Worm (Caenorhabditis elegans): ENCODE data around the gene sre-35.

Gene sre-35

DNA sequence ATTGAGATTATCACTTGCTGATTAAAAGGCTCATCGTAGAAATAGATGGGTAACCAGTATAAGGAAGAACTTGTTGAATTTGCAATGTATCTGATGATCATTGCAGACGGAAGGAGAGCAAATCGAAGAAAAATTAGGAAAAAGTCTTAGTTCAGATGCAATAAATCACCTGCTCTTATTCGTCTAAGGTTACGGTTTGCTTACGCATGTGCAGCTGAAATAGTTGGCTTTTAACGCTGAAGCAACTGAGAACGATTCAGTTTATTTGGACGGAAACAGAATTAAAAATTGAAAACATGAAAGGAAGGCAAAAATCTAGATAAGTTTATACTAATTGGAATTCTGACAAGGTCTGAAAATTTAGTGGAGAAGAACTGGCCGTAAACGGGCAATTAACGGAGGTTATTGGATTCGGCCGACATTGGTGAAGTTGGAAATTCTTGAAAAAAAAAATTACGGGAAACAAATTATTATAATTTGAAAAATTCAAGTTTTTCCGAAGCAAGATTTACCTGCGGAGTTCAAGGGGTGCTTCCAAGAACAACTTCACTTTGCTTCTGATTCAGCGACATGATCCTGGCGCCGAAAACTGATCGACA, at the start of gene sre-35, which contains the start of gene sre-33:
Gene sre-35, minus strand, starts transcription at position 101 of the 599 bp plus-strand sequence.
Gene sre-33, plus strand, starts transcription at position 549 of the 599 bp plus-strand sequence.
- TF ChIP-seq aha-1 (tag) (peak; percentile 81), daf-8 (GFP tag; IDR thresholded peaks at IDR 0.05) (no peak)

DNA sequence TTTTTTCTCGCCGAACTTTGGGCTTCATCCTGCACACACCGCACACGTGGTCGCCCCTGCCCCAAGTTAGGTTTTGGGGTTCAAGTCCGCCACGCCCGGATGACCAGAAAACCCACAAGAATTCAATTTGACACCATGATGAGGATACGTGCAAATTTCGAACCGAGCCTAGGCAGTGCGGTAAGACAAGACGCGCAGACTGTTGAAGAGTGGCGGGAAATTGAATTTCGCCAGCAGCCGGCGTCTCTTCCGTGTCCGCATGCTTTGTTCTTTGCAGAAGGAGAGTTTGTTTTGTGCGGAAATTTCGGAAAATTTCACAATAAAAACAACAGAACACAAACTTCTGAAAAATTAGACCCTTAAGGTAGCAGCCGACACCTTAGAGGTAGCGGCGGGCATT, 47.3 kb upstream of the sre-35 start:
- TF ChIP-seq ces-1 (GFP tag; optimal IDR thresholded peaks at IDR 0.05): peak; percentile 65
- peak in 1 of 2 experiments; percentile 37 for TF ChIP-seq hif-1 (tag; optimal IDR thresholded peaks at IDR 0.05)
- peak; percentile 29 for TF ChIP-seq fkh-10 (GFP tag; optimal IDR thresholded peaks at IDR 0.05)
- TF ChIP-seq ctbp-1 (GFP tag; IDR thresholded peaks at IDR 0.05): 0 out of 2 replicates have a peak, but pooled peaks have one; percentile 35
- TF ChIP-seq Y48G9A.11 (GFP tag; IDR thresholded peaks at IDR 0.05): no peak

DNA sequence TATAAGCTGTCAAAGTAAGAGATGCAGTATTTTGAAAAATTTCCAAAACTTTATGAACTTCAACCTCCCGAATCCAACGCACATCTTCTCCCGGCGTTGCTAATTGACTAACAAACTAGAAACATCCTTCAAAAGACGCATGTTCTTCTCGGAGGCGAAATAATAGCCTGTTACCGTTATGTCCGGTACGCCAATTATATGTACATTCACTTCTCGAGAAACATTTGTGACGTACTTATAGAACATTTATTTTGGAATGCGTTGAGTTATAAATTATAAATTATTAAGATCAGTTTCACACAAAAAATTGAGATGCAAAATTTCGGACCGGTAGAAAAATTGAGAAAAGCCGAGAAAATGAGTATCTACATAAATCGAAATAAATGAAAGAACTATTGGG, 44.3 kb upstream of the sre-35 start, which contains the start of gene T21B4.3:
Gene T21B4.3, minus strand, starts transcription at position 101 of the 400 bp plus-strand sequence.
- TF ChIP-seq egl-27 (tag; optimal IDR thresholded peaks at IDR 0.05) (no peak), aha-1 (tag) (no peak), cey-2 (tag; optimal IDR thresholded peaks at IDR 0.05; ENCODE audit: borderline replicate concordance, insufficient read depth) (no peak), madf-5 (GFP tag; IDR thresholded peaks at IDR 0.05) (no peak), T26A8.4 (GFP tag; IDR thresholded peaks at IDR 0.05) (no peak), zag-1 (tag; optimal IDR thresholded peaks at IDR 0.05) (no peak), F10B5.3 (tag; optimal IDR thresholded peaks at IDR 0.05) (no peak), ZK546.5 (tag; optimal IDR thresholded peaks at IDR 0.05) (no peak), mep-1 (tag; optimal IDR thresholded peaks at IDR 0.05) (no peak), fos-1 (tag; optimal IDR thresholded peaks at IDR 0.05) (no peak), saeg-2 (GFP tag; IDR thresholded peaks at IDR 0.05) (no peak), mes-2 (tag; optimal IDR thresholded peaks at IDR 0.05; ENCODE audit: poor library complexity, severe bottlenecking) (no peak), lsy-2 (tag; optimal IDR thresholded peaks at IDR 0.05) (no peak), lim-7 (GFP tag; IDR thresholded peaks at IDR 0.05) (no peak)

DNA sequence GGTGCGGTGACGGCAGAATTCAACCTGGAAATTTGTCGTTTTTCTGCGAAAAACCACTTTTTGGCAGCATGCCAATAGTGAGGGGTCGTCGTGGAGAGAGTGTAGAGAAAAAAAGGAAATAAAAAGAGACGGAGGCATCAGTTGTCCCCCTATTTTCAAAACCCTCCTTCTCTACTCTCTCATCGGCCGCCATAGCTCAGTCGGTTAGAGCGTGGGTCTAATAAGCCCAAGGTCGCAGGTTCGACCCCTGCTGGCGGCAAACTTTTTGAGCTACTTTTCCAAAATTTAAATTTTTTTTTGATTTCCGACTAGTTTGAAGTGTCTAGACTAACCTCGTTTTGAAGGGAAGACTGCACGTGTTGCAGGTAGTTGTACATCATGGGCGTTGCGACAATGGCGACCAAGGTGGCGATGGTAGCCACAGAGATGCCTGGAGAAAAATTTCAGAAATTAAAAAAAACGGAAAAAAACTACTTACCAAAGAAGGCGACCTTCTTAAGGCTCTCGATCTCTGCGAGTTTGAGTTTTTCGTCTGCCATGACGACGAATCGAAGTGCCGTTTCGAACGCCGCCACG, 42.0 kb upstream of the sre-35 start, which contains the start of gene col-85:
Gene col-85, minus strand, starts transcription at position 540 of the 576 bp plus-strand sequence.
- TF ChIP-seq F44E2.7 (GFP tag; IDR thresholded peaks at IDR 0.05) (peak; percentile 80; the same call in 1 of the 2 replicates), mep-1 (tag; optimal IDR thresholded peaks at IDR 0.05) (no peak), fkh-10 (GFP tag; optimal IDR thresholded peaks at IDR 0.05) (peak; percentile 30), lin-39 (tag; optimal IDR thresholded peaks at IDR 0.05) (no peak), duxl-1 (tag; optimal IDR thresholded peaks at IDR 0.05; ENCODE audit: poor library complexity) (peak; percentile 82), aly-2 (tag; optimal IDR thresholded peaks at IDR 0.05) (no peak), Y75B8A.6 (GFP tag; IDR thresholded peaks at IDR 0.05) (peak; percentile 73; the same call in 1 of the 2 replicates), nhr-111 (GFP tag; optimal IDR thresholded peaks at IDR 0.05) (peak; percentile 73), ama-1 (optimal IDR thresholded peaks at IDR 0.05) (no peak), egl-27 (tag; optimal IDR thresholded peaks at IDR 0.05) (no peak), nhr-102 (tag; optimal IDR thresholded peaks at IDR 0.05) (peak; percentile 75), dmd-9 (GFP tag; IDR thresholded peaks at IDR 0.05) (peak; percentile 87), daf-16 (GFP tag; optimal IDR thresholded peaks at IDR 0.05) (peak; percentile 14 to 86), daf-16 (tag; optimal IDR thresholded peaks at IDR 0.05) (peak; percentile 57), spr-1 (tag; optimal IDR thresholded peaks at IDR 0.05) (peak; percentile 79), ceh-44 (GFP tag; IDR thresholded peaks at IDR 0.05) (peak; percentile 92), ceh-82 (tag; optimal IDR thresholded peaks at IDR 0.05) (no peak), F37D6.2 (tag; optimal IDR thresholded peaks at IDR 0.05) (peak; percentile 53), php-3 (GFP tag; IDR thresholded peaks at IDR 0.05) (peak; percentile 84), dmd-8 (GFP tag; IDR thresholded peaks at IDR 0.05) (peak; percentile 95), zip-11 (GFP tag; IDR thresholded peaks at IDR 0.05) (0 out of 2 replicates have a peak, but pooled peaks have one; percentile 53), nhr-25 (tag; optimal IDR thresholded peaks at IDR 0.05; ENCODE audit: borderline replicate concordance, insufficient read depth) (no peak), set-16 (GFP tag; IDR thresholded peaks at IDR 0.05) (no peak), lin-38 (GFP tag; IDR thresholded peaks at IDR 0.05) (peak; percentile 90), attf-4 (tag; optimal IDR thresholded peaks at IDR 0.05) (no peak), ceh-62 (tag; optimal IDR thresholded peaks at IDR 0.05) (no peak), ces-1 (GFP tag; optimal IDR thresholded peaks at IDR 0.05) (no peak), ceh-20 (GFP tag; IDR thresholded peaks at IDR 0.05) (peak; percentile 78)

Measured in whole organism, L4 larva.